Worm (Caenorhabditis elegans): ENCODE results near the gene sra-1.

Gene sra-1

ce11 chrII:9498589-9498988 lies 22.9 kb downstream of the sra-1 start:
- no peak for TF ChIP-seq elt-3 (tag; optimal IDR thresholded peaks at IDR 0.05)
- peak; percentile 79 for TF ChIP-seq elt-2 (tag; optimal IDR thresholded peaks at IDR 0.05)
- no peak for TF ChIP-seq unc-62 (GFP tag; optimal IDR thresholded peaks at IDR 0.05)
- TF ChIP-seq pha-4 (tag; optimal IDR thresholded peaks at IDR 0.05) = no peak
- TF ChIP-seq pqm-1 (tag; optimal IDR thresholded peaks at IDR 0.05) = peak; percentile 42
- TF ChIP-seq ceh-9 (tag; optimal IDR thresholded peaks at IDR 0.05) = no peak
- TF ChIP-seq daf-12 (tag; optimal IDR thresholded peaks at IDR 0.05) = no peak

- no peak for TF ChIP-seq ceh-28 (tag; optimal IDR thresholded peaks at IDR 0.05)
- TF ChIP-seq nfya-1 (tag; optimal IDR thresholded peaks at IDR 0.05; ENCODE audit: insufficient read depth) = peak; percentile 27
- no peak for TF ChIP-seq nhr-43 (tag; optimal IDR thresholded peaks at IDR 0.05; ENCODE audit: poor library complexity, severe bottlenecking)
- no peak for TF ChIP-seq nhr-25 (tag; optimal IDR thresholded peaks at IDR 0.05)
- no peak for TF ChIP-seq ceh-16 (tag; optimal IDR thresholded peaks at IDR 0.05)
- no peak for TF ChIP-seq jun-1 (tag; optimal IDR thresholded peaks at IDR 0.05)
These were observed 24.2 kb downstream of the sra-1 start for ce11 chrII:9497309-9497708.

- TF ChIP-seq nhr-43 (tag; optimal IDR thresholded peaks at IDR 0.05; ENCODE audit: poor library complexity, severe bottlenecking) (peak; percentile 42), elt-2 (tag; optimal IDR thresholded peaks at IDR 0.05) (no peak), fkh-2 (tag; optimal IDR thresholded peaks at IDR 0.05) (no peak), mml-1 (tag; optimal IDR thresholded peaks at IDR 0.05) (peak; percentile 24)
These were observed 28.0 kb downstream of the sra-1 start for ce11 chrII:9493242-9494058.

- TF ChIP-seq lin-39 (tag; optimal IDR thresholded peaks at IDR 0.05) (peak; percentile 8), hmg-11 (tag; optimal IDR thresholded peaks at IDR 0.05) (peak; percentile 19), pqm-1 (tag; optimal IDR thresholded peaks at IDR 0.05) (no peak), pha-4 (tag; optimal IDR thresholded peaks at IDR 0.05) (peak; percentile 40)
These were observed 30.4 kb downstream of the sra-1 start for ce11 chrII:9491045-9491444.

ce11 chrII:9490589-9490988 lies 30.9 kb downstream of the sra-1 start:
- TF ChIP-seq nhr-67 (tag; optimal IDR thresholded peaks at IDR 0.05) (no peak), nhr-43 (tag; optimal IDR thresholded peaks at IDR 0.05; ENCODE audit: poor library complexity, severe bottlenecking) (peak; percentile 33), lin-15B (tag; optimal IDR thresholded peaks at IDR 0.05) (no peak), egl-27 (tag; optimal IDR thresholded peaks at IDR 0.05) (no peak)

ce11 chrII:9489922-9490321 lies 31.5 kb downstream of the sra-1 start:
- TF ChIP-seq elt-2 (tag; optimal IDR thresholded peaks at IDR 0.05) (no peak), jun-1 (tag; optimal IDR thresholded peaks at IDR 0.05) (no peak), nhr-12 (tag; optimal IDR thresholded peaks at IDR 0.05) (no peak)

ce11 chrII:9487337-9487950 lies 34.0 kb downstream of the sra-1 start, which contains the start of gene T19H5.4:
T19H5.4 (minus strand) TSS chrII:9487387.
- TF ChIP-seq jun-1 (tag; optimal IDR thresholded peaks at IDR 0.05) (peak; percentile 31), nhr-237 (tag; optimal IDR thresholded peaks at IDR 0.05) (no peak), lin-39 (tag; optimal IDR thresholded peaks at IDR 0.05) (no peak), fos-1 (tag; optimal IDR thresholded peaks at IDR 0.05) (no peak), nhr-43 (tag; optimal IDR thresholded peaks at IDR 0.05; ENCODE audit: poor library complexity, severe bottlenecking) (peak; percentile 59), elt-3 (tag; optimal IDR thresholded peaks at IDR 0.05) (peak in 1 of 3 experiments; percentile 39), pha-4 (tag; optimal IDR thresholded peaks at IDR 0.05) (peak; percentile 64), elt-2 (tag; optimal IDR thresholded peaks at IDR 0.05) (peak; percentile 82), sea-2 (GFP tag; optimal IDR thresholded peaks at IDR 0.05) (no peak), lsy-12 (tag; optimal IDR thresholded peaks at IDR 0.05) (peak; percentile 14), tbx-2 (tag; optimal IDR thresholded peaks at IDR 0.05) (peak; percentile 4), nhr-25 (tag; optimal IDR thresholded peaks at IDR 0.05) (peak; percentile 11), nfya-1 (tag; optimal IDR thresholded peaks at IDR 0.05; ENCODE audit: insufficient read depth) (peak; percentile 78), pqm-1 (tag; optimal IDR thresholded peaks at IDR 0.05) (peak; percentile 34), ama-1 (optimal IDR thresholded peaks at IDR 0.05) (peak; percentile 16)
